Worm (Caenorhabditis elegans) whole organism, midembryonic: ENCODE results near the gene irld-50.

ENCODE experiments used
- T22C8.4 ChIP-seq: fragments of 200-800 bp; sonication (Bioruptor generic); IDR thresholded peaks from 2 replicates; pipeline ENCODE4 v1.3.6; 2022; ENCODE audit warnings: missing genetic modification characterization, missing compliant biosample characterization
- flt-1 ChIP-seq: fragments of 200-800 bp; sonication (Bioruptor generic); IDR thresholded peaks from 2 replicates; pipeline ENCODE4 v1.3.6; 2022; ENCODE audit warnings: missing genetic modification characterization, missing compliant biosample characterization
- klf-2 ChIP-seq: fragments of 200-800 bp; sonication (Bioruptor generic); conservative IDR thresholded peaks from 2 replicates; pipeline ENCODE4 v1.3.6; 2022; ENCODE audit warnings: missing genetic modification reagents, missing genetic modification characterization, missing compliant biosample characterization
- med-1 ChIP-seq: sonication (generic microtip); optimal IDR thresholded peaks from 2 replicates; lab custom pipeline; 2017; ENCODE audit warnings: missing genetic modification characterization, mild to moderate bottlenecking, missing compliant biosample characterization, antibody characterized with exemption, missing genetic modification reagents; ENCODE audit not compliant: insufficient read depth
- tab-1 ChIP-seq: fragments of 200-800 bp; sonication (Bioruptor generic); IDR thresholded peaks from 2 replicates; pipeline ENCODE4 v1.3.6; 2022; ENCODE audit warnings: missing genetic modification characterization, missing compliant biosample characterization
- ztf-23 ChIP-seq: fragments of 200-800 bp; sonication (Bioruptor generic); IDR thresholded peaks from 2 replicates; pipeline ENCODE4 v1.3.6; 2022; ENCODE audit warnings: missing genetic modification reagents, missing genetic modification characterization, missing compliant biosample characterization

- no peak for TF ChIP-seq flt-1
- TF ChIP-seq klf-2 (GFP tag; lab: Robert Waterston, UW) = no peak
- no peak for TF ChIP-seq tab-1 (GFP tag; lab: Robert Waterston, UW)
- no peak for TF ChIP-seq T22C8.4 (GFP tag; lab: Robert Waterston, UW)
- no peak for TF ChIP-seq ztf-23 (GFP tag; lab: Robert Waterston, UW)
- no peak for TF ChIP-seq med-1 (GFP tag; lab: Kevin White, UChicago)
Observed at ce11 chrII:2975561-2976230, 31.8 kb upstream of the irld-50 start.
